Worm (Caenorhabditis elegans): Measurements from ENCODE around the gene clec-71.

The clec-71 gene

DNA sequence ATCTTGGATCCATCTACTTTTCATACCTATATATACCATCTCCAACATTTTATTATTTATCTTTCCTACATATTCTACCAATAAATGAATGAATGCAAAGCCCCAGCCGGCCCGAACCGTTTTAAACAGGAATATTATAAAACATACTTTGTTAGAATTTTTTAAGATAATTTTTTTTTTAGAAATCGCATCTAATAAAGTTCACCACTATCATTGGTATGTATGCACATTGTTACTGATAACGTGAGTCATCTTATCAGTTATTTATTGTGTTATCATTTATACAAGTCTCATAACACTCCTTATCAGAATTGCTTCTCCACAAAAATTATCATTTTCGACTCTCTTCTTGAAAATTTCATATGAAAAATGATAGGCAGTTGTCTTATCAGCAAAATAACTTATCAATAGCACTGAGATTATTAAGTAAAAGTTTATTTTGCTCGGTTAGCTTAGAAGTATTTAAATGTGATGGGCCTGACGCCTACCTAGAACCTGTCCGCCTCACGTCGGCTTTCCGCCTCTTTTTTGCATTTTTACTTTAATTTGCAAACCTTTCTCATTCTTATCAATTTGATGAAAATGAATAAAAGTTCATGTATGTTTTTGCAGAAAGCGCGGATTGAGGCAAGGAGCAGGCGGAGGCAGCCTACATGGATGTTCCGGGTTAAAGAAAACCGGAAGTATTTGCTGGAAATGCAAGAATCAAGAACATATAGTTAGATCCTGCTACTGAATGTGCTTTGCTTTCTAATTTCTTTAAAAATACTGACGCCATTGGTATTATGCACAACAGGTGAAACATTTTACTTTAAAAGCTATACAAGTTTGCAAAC, 37.3 kb upstream of the clec-71 start, which contains the start of gene srz-62 (continued):
- TF ChIP-seq alr-1 (tag; optimal IDR thresholded peaks at IDR 0.05; ENCODE audit: borderline replicate concordance) (no peak), swsn-7 (tag; optimal IDR thresholded peaks at IDR 0.05) (no peak), nhr-76 (tag; optimal IDR thresholded peaks at IDR 0.05) (no peak), Y116A8C.19 (tag; optimal IDR thresholded peaks at IDR 0.05; ENCODE audit: borderline replicate concordance) (no peak), egl-27 (tag; optimal IDR thresholded peaks at IDR 0.05) (peak in 1 of 2 experiments; percentile 23), zag-1 (tag; optimal IDR thresholded peaks at IDR 0.05) (no peak), rnt-1 (tag; optimal IDR thresholded peaks at IDR 0.05) (no peak), ceh-63 (GFP tag; optimal IDR thresholded peaks at IDR 0.05) (no peak), tlp-1 (tag; optimal IDR thresholded peaks at IDR 0.05) (peak; percentile 92), unc-86 (tag; optimal IDR thresholded peaks at IDR 0.05) (no peak), lin-13 (GFP tag; optimal IDR thresholded peaks at IDR 0.05) (no peak), mab-9 (GFP tag; IDR thresholded peaks at IDR 0.05) (no peak), skn-1 (tag; optimal IDR thresholded peaks at IDR 0.05) (no peak), lsy-2 (tag; optimal IDR thresholded peaks at IDR 0.05) (peak in 1 of 2 experiments; percentile 61), nhr-90 (tag; optimal IDR thresholded peaks at IDR 0.05; ENCODE audit: poor library complexity) (peak; percentile 40), fkh-8 (tag; optimal IDR thresholded peaks at IDR 0.05) (no peak), nhr-20 (tag; optimal IDR thresholded peaks at IDR 0.05) (peak; percentile 32), jun-1 (tag; optimal IDR thresholded peaks at IDR 0.05) (peak; percentile 97), tbx-2 (tag; optimal IDR thresholded peaks at IDR 0.05) (no peak), nhr-237 (tag; optimal IDR thresholded peaks at IDR 0.05) (no peak), ama-1 (optimal IDR thresholded peaks at IDR 0.05) (no peak), unc-130 (tag; optimal IDR thresholded peaks at IDR 0.05) (no peak), mef-2 (tag; optimal IDR thresholded peaks at IDR 0.05) (no peak), dsc-1 (tag; optimal IDR thresholded peaks at IDR 0.05) (no peak), aha-1 (tag; optimal IDR thresholded peaks at IDR 0.05) (no peak), blmp-1 (tag; optimal IDR thresholded peaks at IDR 0.05) (no peak), egl-13 (tag; optimal IDR thresholded peaks at IDR 0.05) (peak; percentile 43), ztf-4 (tag; optimal IDR thresholded peaks at IDR 0.05) (no peak), pag-3 (tag; optimal IDR thresholded peaks at IDR 0.05; ENCODE audit: borderline replicate concordance, insufficient read depth) (no peak), aly-2 (tag; optimal IDR thresholded peaks at IDR 0.05) (no peak), nhr-85 (tag) (no peak), lin-15B (tag; optimal IDR thresholded peaks at IDR 0.05) (no peak), efl-3 (GFP tag; optimal IDR thresholded peaks at IDR 0.05) (no peak), mep-1 (tag; optimal IDR thresholded peaks at IDR 0.05) (no peak), ztf-11 (tag; optimal IDR thresholded peaks at IDR 0.05) (no peak)

DNA sequence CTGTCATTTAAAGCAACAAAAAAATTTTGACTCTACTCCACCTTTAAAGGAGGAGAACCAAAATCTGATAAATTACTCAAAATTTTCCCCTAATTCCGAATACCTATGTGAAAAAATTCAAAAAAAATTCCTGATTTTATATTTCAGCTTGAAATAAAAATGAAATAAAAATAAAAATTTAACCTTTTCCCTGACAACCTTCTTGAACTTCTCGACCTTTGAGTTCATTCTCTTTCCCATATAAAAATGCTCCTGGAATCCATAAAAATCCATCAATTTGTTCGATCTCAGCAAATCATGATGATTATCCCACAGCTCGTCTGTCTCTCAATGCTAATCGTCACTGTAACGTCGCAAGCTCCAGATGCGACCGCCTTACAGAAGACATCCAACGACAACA, 34.3 kb upstream of the clec-71 start, which contains the start of gene F56D6.6:
Gene F56D6.6, plus strand, starts transcription at position 301 of the 400 bp plus-strand sequence.
- no peak for TF ChIP-seq unc-98 (GFP tag; IDR thresholded peaks at IDR 0.05)
- TF ChIP-seq grh-1 (GFP tag; IDR thresholded peaks at IDR 0.05), result no peak
- TF ChIP-seq hlh-17 (GFP tag; optimal IDR thresholded peaks at IDR 0.05; ENCODE audit: borderline replicate concordance), result no peak
- TF ChIP-seq lsy-2 (tag; optimal IDR thresholded peaks at IDR 0.05), result no peak
- TF ChIP-seq nhr-76 (tag; optimal IDR thresholded peaks at IDR 0.05), result no peak
- TF ChIP-seq ztf-4 (tag; optimal IDR thresholded peaks at IDR 0.05), result no peak
- TF ChIP-seq sptf-1 (tag; optimal IDR thresholded peaks at IDR 0.05), result no peak
- no peak for TF ChIP-seq snu-23 (GFP tag; optimal IDR thresholded peaks at IDR 0.05)
- no peak for TF ChIP-seq pqm-1 (tag; optimal IDR thresholded peaks at IDR 0.05)

All from whole organism, L1 larva.